Worm (Caenorhabditis elegans) whole organism, young adult: ENCODE measurements around the gene T09F5.20.

Source experiments
- B0261.1 ChIP-seq: sonication (generic microtip); optimal IDR thresholded peaks from 2 replicates; lab custom pipeline; 2016; ENCODE audit warnings: mild to moderate bottlenecking, missing genetic modification characterization, moderate library complexity, missing compliant biosample characterization
- aptf-3 ChIP-seq: fragments of 200-800 bp; sonication (Bioruptor generic); IDR thresholded peaks from 2 replicates; pipeline ENCODE4 v1.3.6; 2022; ENCODE audit warnings: missing genetic modification characterization, missing compliant biosample characterization
- dpl-1 ChIP-seq: fragments of 150-350 bp; optimal IDR thresholded peaks from 2 replicates; lab custom pipeline; 2014; ENCODE audit warnings: missing biosample characterization, missing genetic modification reagents, missing genetic modification characterization
- gei-17 ChIP-seq: fragments of 200-800 bp; sonication (Bioruptor generic); optimal IDR thresholded peaks from 2 replicates; lab custom pipeline; 2018; ENCODE audit warnings: mild to moderate bottlenecking, missing genetic modification characterization, missing compliant biosample characterization
- lin-40 ChIP-seq: sonication (generic microtip); optimal IDR thresholded peaks from 2 replicates; lab custom pipeline; 2016; ENCODE audit warnings: missing genetic modification characterization, mild to moderate bottlenecking, missing compliant biosample characterization, missing genotype, missing genetic modification reagents
- snpc-4 ChIP-seq, 5 experiments: fragments of 150-350 bp in 1 of 5; sonication (generic microtip) in 4 of 5; optimal IDR thresholded peaks; 2 replicates each; lab custom pipeline; 2014 to 2018; ENCODE audit warnings: missing genetic modification characterization in 5 of 5, missing biosample characterization in 3 of 5, antibody characterized with exemption in 2 of 5, mild to moderate bottlenecking in 2 of 5, missing compliant biosample characterization in 2 of 5, missing genotype in 2 of 5, moderate library complexity in 2 of 5, missing genetic modification reagents in 1 of 5
- tbx-9 ChIP-seq: sonication (generic microtip); optimal IDR thresholded peaks from 2 replicates; lab custom pipeline; 2016; ENCODE audit warnings: borderline replicate concordance, missing genetic modification characterization, inconsistent platforms, missing compliant biosample characterization

DNA sequence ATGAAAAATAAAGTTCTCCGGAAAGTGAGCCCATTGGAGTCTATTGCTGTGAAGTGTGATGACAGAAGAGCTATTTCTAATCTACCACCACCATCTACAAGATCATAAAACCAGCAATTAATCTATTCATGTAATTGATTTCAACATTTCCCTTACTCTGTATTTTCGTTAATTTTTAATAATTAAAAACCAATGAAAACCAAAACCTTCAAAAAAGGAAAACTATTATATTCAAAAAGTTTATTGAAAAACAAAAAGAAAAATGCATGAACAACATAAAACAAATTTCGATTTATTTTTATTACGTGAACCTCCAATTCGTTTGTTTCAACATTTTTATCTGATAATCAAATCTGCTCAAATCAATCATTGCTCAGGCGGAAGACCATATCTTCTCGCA lies 48.2 kb downstream of the T09F5.20 start, which contains the start of gene C01G10.1:
- TF ChIP-seq dpl-1 (GFP tag; lab: Kevin White, UChicago) (no peak), B0261.1 (tag; lab: Kevin White, UChicago) (no peak), aptf-3 (GFP tag; lab: Robert Waterston, UW) (no peak), snpc-4 (GFP tag; optimal IDR thresholded peaks at IDR 0.05; lab: Kevin White, UChicago) (no peak), snpc-4 (tag; optimal IDR thresholded peaks at IDR 0.05; lab: Kevin White, UChicago) (no peak), lin-40 (no peak), gei-17 (no peak), tbx-9 (tag; lab: Kevin White, UChicago) (no peak)
